Fruit fly (Drosophila melanogaster): ENCODE measurements around the gene CG43355.

CG43355 gene

dm6 chr2L:11530952-11531351 is 46.4 kb downstream of the CG43355 start, which contains the start of gene CG31706:
CG31706 (minus strand) TSS chr2L:11531052.
- TF ChIP-seq psq (optimal IDR thresholded peaks at IDR 0.05): no peak
- no peak for TF ChIP-seq Dll (optimal IDR thresholded peaks at IDR 0.05)
- no peak for TF ChIP-seq usp (GFP tag; optimal IDR thresholded peaks at IDR 0.05)
- no peak for TF ChIP-seq pan (optimal IDR thresholded peaks at IDR 0.05)
- TF ChIP-seq EcR (GFP tag; optimal IDR thresholded peaks at IDR 0.05): no peak
- TF ChIP-seq CG8478 (optimal IDR thresholded peaks at IDR 0.05): no peak

- TF ChIP-seq usp (GFP tag; optimal IDR thresholded peaks at IDR 0.05): no peak
- TF ChIP-seq pan (optimal IDR thresholded peaks at IDR 0.05): no peak
- no peak for TF ChIP-seq psq (optimal IDR thresholded peaks at IDR 0.05)
- no peak for TF ChIP-seq CG8478 (optimal IDR thresholded peaks at IDR 0.05)
- no peak for TF ChIP-seq EcR (GFP tag; optimal IDR thresholded peaks at IDR 0.05)
- no peak for TF ChIP-seq Dll (optimal IDR thresholded peaks at IDR 0.05)
Observed at dm6 chr2L:11531520-11531919, 47.0 kb downstream of the CG43355 start, which contains the start of gene CG34162. CG34162 (plus strand) TSS chr2L:11531820.

- TF ChIP-seq pan (optimal IDR thresholded peaks at IDR 0.05): no peak
- TF ChIP-seq usp (GFP tag; optimal IDR thresholded peaks at IDR 0.05): no peak
Observed at dm6 chr2L:11535845-11536244, 51.3 kb downstream of the CG43355 start, which contains the start of gene CG43438. CG43438 (plus strand) TSS chr2L:11536145.

Measured in whole organism.